Fruit fly (Drosophila melanogaster): ENCODE measurements around the gene CG10853.

CG10853 gene

DNA sequence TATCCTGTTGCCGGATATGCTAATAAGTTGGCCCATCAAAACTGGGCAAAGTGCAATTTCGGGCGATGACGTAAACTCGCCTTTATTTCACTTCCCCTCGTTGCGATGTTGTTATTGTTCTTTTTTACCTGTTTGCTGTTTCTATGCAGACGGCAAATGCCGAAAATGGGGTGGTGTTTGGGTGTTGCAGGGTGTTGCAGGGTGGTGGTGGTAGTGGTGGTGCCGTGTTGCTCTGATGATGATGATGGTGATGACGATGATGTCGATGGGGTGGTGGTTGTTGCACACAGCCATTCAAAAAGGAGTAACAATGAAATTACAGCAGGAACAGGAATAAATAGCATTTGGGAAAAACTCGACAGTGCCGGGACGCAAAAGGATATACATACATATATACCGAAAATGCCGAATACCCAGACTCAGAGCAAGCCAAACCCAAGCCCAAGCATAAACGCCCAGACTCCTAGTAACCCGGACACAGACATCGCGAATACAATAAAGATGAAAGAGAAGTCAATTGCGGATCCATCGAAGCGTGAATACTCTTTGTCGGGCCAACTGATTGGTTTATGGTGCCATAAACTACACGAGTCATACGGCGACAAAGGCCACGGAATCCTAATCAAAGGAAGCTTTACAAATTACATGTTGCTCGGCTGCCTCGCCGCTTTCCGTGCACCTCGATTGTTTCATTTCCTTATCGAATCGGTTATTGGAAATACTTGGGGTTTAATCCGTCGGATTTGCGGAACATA, 31.2 kb downstream of the CG10853 start (continued):
- TF ChIP-seq nerfin-1 (tag; optimal IDR thresholded peaks at IDR 0.05) (peak; percentile 67), CG4282 (GFP tag; optimal IDR thresholded peaks at IDR 0.05) (no peak), gt (GFP tag; IDR thresholded peaks at IDR 0.05) (no peak), pros (GFP tag; optimal IDR thresholded peaks at IDR 0.05) (peak; percentile 83), Sry-β (GFP tag; optimal IDR thresholded peaks at IDR 0.05) (no peak), crol (GFP tag; IDR thresholded peaks at IDR 0.05) (peak; percentile 66), az2 (GFP tag; optimal IDR thresholded peaks at IDR 0.05) (no peak), ind (GFP tag; optimal IDR thresholded peaks at IDR 0.05) (no peak), run (tag; optimal IDR thresholded peaks at IDR 0.05) (no peak), cad (GFP tag; optimal IDR thresholded peaks at IDR 0.05) (peak; percentile 57), CG15479 (GFP tag; optimal IDR thresholded peaks at IDR 0.05) (peak; percentile 41), Kr (GFP tag; optimal IDR thresholded peaks at IDR 0.05) (peak; percentile 36), da (GFP tag; optimal IDR thresholded peaks at IDR 0.05) (no peak), ro (GFP tag; IDR thresholded peaks at IDR 0.05) (no peak), CG34422 (GFP tag; IDR thresholded peaks at IDR 0.05) (no peak), Scr (GFP tag; IDR thresholded peaks at IDR 0.05; ENCODE audit: partially characterized antibody) (no peak), prd (optimal IDR thresholded peaks at IDR 0.05) (no peak), prd (GFP tag; IDR thresholded peaks at IDR 0.05) (no peak), CG6689 (GFP tag; IDR thresholded peaks at IDR 0.05) (no peak), Eip74EF (GFP tag; optimal IDR thresholded peaks at IDR 0.05) (no peak), CG12155 (GFP tag; optimal IDR thresholded peaks at IDR 0.05) (no peak), Fer3 (tag; optimal IDR thresholded peaks at IDR 0.05) (no peak), chm (GFP tag; IDR thresholded peaks at IDR 0.05) (peak; percentile 15; the same call in 1 of the 2 replicates), Dek (tag; optimal IDR thresholded peaks at IDR 0.05) (no peak), CG12391 (tag; optimal IDR thresholded peaks at IDR 0.05) (no peak), CG1233 (GFP tag; optimal IDR thresholded peaks at IDR 0.05) (no peak), Sin3A (optimal IDR thresholded peaks at IDR 0.05) (no peak), CG8359 (GFP tag; optimal IDR thresholded peaks at IDR 0.05; ENCODE audit: borderline replicate concordance) (no peak), Poxn (GFP tag; IDR thresholded peaks at IDR 0.05) (no peak), gsb-n (tag; optimal IDR thresholded peaks at IDR 0.05) (peak; percentile 3), al (GFP tag; IDR thresholded peaks at IDR 0.05) (no peak), CG17186 (GFP tag; optimal IDR thresholded peaks at IDR 0.05) (no peak), HHEX (GFP tag; optimal IDR thresholded peaks at IDR 0.05) (no peak), ken (GFP tag; IDR thresholded peaks at IDR 0.05) (no peak), ranshi (GFP tag; IDR thresholded peaks at IDR 0.05) (no peak), usp (GFP tag; optimal IDR thresholded peaks at IDR 0.05) (no peak), CG13894 (tag; optimal IDR thresholded peaks at IDR 0.05) (peak; percentile 45)

dm6 chr3L:3980027-3980426, 32.3 kb downstream of the CG10853 start:
- TF ChIP-seq Hr51 (GFP tag; optimal IDR thresholded peaks at IDR 0.05) (no peak), CG31388 (GFP tag; optimal IDR thresholded peaks at IDR 0.05) (no peak), chif (GFP tag; optimal IDR thresholded peaks at IDR 0.05) (no peak), CG12942 (GFP tag; optimal IDR thresholded peaks at IDR 0.05) (no peak), pros (GFP tag; optimal IDR thresholded peaks at IDR 0.05) (peak; percentile 64), Hey (tag; optimal IDR thresholded peaks at IDR 0.05) (peak; percentile 38), CG11504 (tag; optimal IDR thresholded peaks at IDR 0.05) (no peak), cg (GFP tag; optimal IDR thresholded peaks at IDR 0.05) (no peak), CG2129 (GFP tag; IDR thresholded peaks at IDR 0.05; ENCODE audit: partially characterized antibody) (no peak), CG9727 (GFP tag; optimal IDR thresholded peaks at IDR 0.05) (no peak), dimm (GFP tag; IDR thresholded peaks at IDR 0.05) (no peak), Bdp1 (GFP tag; optimal IDR thresholded peaks at IDR 0.05) (no peak), abd-A (tag; optimal IDR thresholded peaks at IDR 0.05) (no peak), Vsx1 (GFP tag; optimal IDR thresholded peaks at IDR 0.05) (no peak), ac (GFP tag; optimal IDR thresholded peaks at IDR 0.05) (peak; percentile 54), CG13894 (tag; optimal IDR thresholded peaks at IDR 0.05) (peak; percentile 30), E2f1 (GFP tag; IDR thresholded peaks at IDR 0.05) (no peak)
